Worm (Caenorhabditis elegans) whole organism, L1 larva: ENCODE results near the gene set-15.

Experiments used
- C04F5.9 ChIP-seq: sonication (generic microtip); optimal IDR thresholded peaks from 2 replicates; lab custom pipeline; 2016; ENCODE audit warnings: missing genetic modification characterization, missing compliant biosample characterization
- F16B12.6 ChIP-seq: fragments of 150-350 bp; optimal IDR thresholded peaks from 2 replicates; lab custom pipeline; 2014; ENCODE audit warnings: missing biosample characterization, missing genetic modification characterization
- blmp-1 ChIP-seq: fragments of 150-350 bp; optimal IDR thresholded peaks from 2 replicates; lab custom pipeline; 2014; ENCODE audit warnings: missing biosample characterization, missing genetic modification characterization
- ceh-8 ChIP-seq: fragments of 200-800 bp; sonication (Bioruptor generic); optimal IDR thresholded peaks from 2 replicates; lab custom pipeline; 2018; ENCODE audit warnings: mild to moderate bottlenecking, missing genetic modification characterization, moderate library complexity, missing compliant biosample characterization
- ceh-82 ChIP-seq, 3 experiments: fragments of 150-350 bp in 1 of 3; sonication (generic microtip) in 2 of 3; optimal IDR thresholded peaks; 2 replicates each; lab custom pipeline; 2014 to 2017; ENCODE audit warnings: missing biosample characterization in 3 of 3, missing genetic modification characterization in 3 of 3
- ceh-88 ChIP-seq: fragments of 200-800 bp; sonication (Bioruptor generic); IDR thresholded peaks from 2 replicates; pipeline ENCODE4 v1.3.6; 2022; ENCODE audit warnings: missing genetic modification characterization, missing compliant biosample characterization
- dpl-1 ChIP-seq, 3 experiments: fragments of 150-350 bp in 2 of 3; sonication (generic microtip) in 1 of 3; optimal IDR thresholded peaks; 2 replicates each; lab custom pipeline; 2014 to 2017; ENCODE audit warnings: missing biosample characterization in 3 of 3, missing genetic modification characterization in 3 of 3, missing genetic modification reagents in 3 of 3
- dsc-1 ChIP-seq: sonication (generic microtip); optimal IDR thresholded peaks from 2 replicates; lab custom pipeline; 2016; ENCODE audit warnings: mild to moderate bottlenecking, missing genetic modification characterization, missing compliant biosample characterization
- efl-1 ChIP-seq, 4 experiments: fragments of 150-350 bp; optimal IDR thresholded peaks in 3 of 4; peaks in 1 of 4; 1 replicate in 1 of 4; 2 replicates in 3 of 4; lab custom pipeline; 2014; ENCODE audit warnings: missing biosample characterization in 2 of 4, missing genetic modification characterization in 2 of 4, missing genetic modification reagents in 2 of 4
- egl-13 ChIP-seq: sonication (generic microtip); optimal IDR thresholded peaks from 2 replicates; lab custom pipeline; 2016; ENCODE audit warnings: missing genotype, missing genetic modification reagents, missing genetic modification characterization, missing compliant biosample characterization
- elt-2 ChIP-seq: sonication (generic microtip); optimal IDR thresholded peaks from 2 replicates; lab custom pipeline; 2016; ENCODE audit warnings: missing genetic modification characterization, mild to moderate bottlenecking, inconsistent platforms, missing compliant biosample characterization, missing genetic modification reagents
- fkh-10 ChIP-seq: sonication (generic microtip); optimal IDR thresholded peaks from 2 replicates; lab custom pipeline; 2017; ENCODE audit warnings: missing biosample characterization, missing genetic modification reagents, missing genetic modification characterization
- fkh-4 ChIP-seq: sonication (generic microtip); optimal IDR thresholded peaks from 2 replicates; lab custom pipeline; 2016; ENCODE audit warnings: missing compliant biosample characterization, missing genetic modification characterization, borderline replicate concordance
- fkh-8 ChIP-seq: sonication (generic microtip); optimal IDR thresholded peaks from 2 replicates; lab custom pipeline; 2016; ENCODE audit warnings: mild to moderate bottlenecking, missing genetic modification characterization, missing compliant biosample characterization
- isw-1 ChIP-seq: fragments of 200-800 bp; sonication (Bioruptor generic); IDR thresholded peaks from 2 replicates; pipeline ENCODE4 v1.3.6; 2022; ENCODE audit warnings: missing genetic modification characterization, missing compliant biosample characterization
- jun-1 ChIP-seq: fragments of 150-350 bp; optimal IDR thresholded peaks from 2 replicates; lab custom pipeline; 2014; ENCODE audit warnings: missing biosample characterization, missing genetic modification reagents, missing genetic modification characterization
- lin-14 ChIP-seq: fragments of 200-800 bp; sonication (Bioruptor generic); optimal IDR thresholded peaks from 2 replicates; lab custom pipeline; 2018; ENCODE audit warnings: mild to moderate bottlenecking, missing genetic modification characterization, moderate library complexity, missing compliant biosample characterization
- lin-35 ChIP-seq, 2 experiments: fragments of 150-350 bp; optimal IDR thresholded peaks; 2 replicates each; lab custom pipeline; 2014; ENCODE audit warnings: missing biosample characterization in 2 of 2, missing genetic modification characterization in 2 of 2, missing genetic modification reagents in 2 of 2
- lir-3 ChIP-seq: sonication (generic microtip); optimal IDR thresholded peaks from 2 replicates; lab custom pipeline; 2016; ENCODE audit warnings: mild to moderate bottlenecking, missing genetic modification characterization, moderate library complexity, missing compliant biosample characterization; ENCODE audit not compliant: poor library complexity
- lsy-2 ChIP-seq, 2 experiments: fragments of 150-350 bp; optimal IDR thresholded peaks; 2 replicates each; lab custom pipeline; 2014; ENCODE audit warnings: missing biosample characterization in 2 of 2, missing genetic modification characterization in 2 of 2
- mep-1 ChIP-seq: fragments of 150-350 bp; optimal IDR thresholded peaks from 2 replicates; lab custom pipeline; 2014; ENCODE audit warnings: missing biosample characterization, missing genetic modification characterization
- nhr-19 ChIP-seq: fragments of 200-800 bp; sonication (Bioruptor generic); conservative IDR thresholded peaks from 2 replicates; pipeline ENCODE4 v1.3.6; 2022; ENCODE audit warnings: missing genetic modification characterization, missing compliant biosample characterization
- nhr-77 ChIP-seq: fragments of 150-350 bp; optimal IDR thresholded peaks from 2 replicates; lab custom pipeline; 2014; ENCODE audit warnings: missing biosample characterization, missing genetic modification characterization
- nhr-90 ChIP-seq: sonication (generic microtip); optimal IDR thresholded peaks from 2 replicates; lab custom pipeline; 2016; ENCODE audit warnings: mild to moderate bottlenecking, missing genetic modification characterization, missing compliant biosample characterization; ENCODE audit not compliant: poor library complexity
- pax-3 ChIP-seq: fragments of 200-800 bp; sonication (Bioruptor generic); optimal IDR thresholded peaks from 2 replicates; lab custom pipeline; 2018; ENCODE audit warnings: mild to moderate bottlenecking, missing genetic modification characterization, moderate library complexity, missing compliant biosample characterization
- rnt-1 ChIP-seq: sonication (generic microtip); optimal IDR thresholded peaks from 2 replicates; lab custom pipeline; 2016; ENCODE audit warnings: mild to moderate bottlenecking, missing genetic modification characterization, moderate library complexity, missing compliant biosample characterization
- tbx-2 ChIP-seq: sonication (generic microtip); optimal IDR thresholded peaks from 2 replicates; lab custom pipeline; 2016; ENCODE audit warnings: missing genetic modification characterization, missing compliant biosample characterization
- unc-86 ChIP-seq: sonication (generic microtip); optimal IDR thresholded peaks from 2 replicates; lab custom pipeline; 2016; ENCODE audit warnings: missing genetic modification characterization, missing compliant biosample characterization
- xbp-1 ChIP-seq: sonication (generic microtip); optimal IDR thresholded peaks from 2 replicates; lab custom pipeline; 2016; ENCODE audit warnings: missing genetic modification characterization, missing compliant biosample characterization
- zip-4 ChIP-seq: fragments of 200-800 bp; sonication (Bioruptor generic); optimal IDR thresholded peaks from 2 replicates; lab custom pipeline; 2018; ENCODE audit warnings: mild to moderate bottlenecking, missing genetic modification characterization, moderate library complexity, missing compliant biosample characterization
- ztf-11 ChIP-seq, 2 experiments: sonication (generic microtip); optimal IDR thresholded peaks; 2 replicates each; lab custom pipeline; 2016 to 2017; ENCODE audit warnings: missing genetic modification characterization in 2 of 2, missing biosample characterization in 1 of 2, missing compliant biosample characterization in 1 of 2

The set-15 gene

ce11 chrIV:4727935-4728334, 52.1 kb downstream of the set-15 start (continued):
- TF ChIP-seq xbp-1, result peak; percentile 89
- TF ChIP-seq elt-2 (tag; lab: Kevin White, UChicago), result peak; percentile 51
- peak; percentile 63 for TF ChIP-seq mep-1 (tag; lab: Kevin White, UChicago)
- TF ChIP-seq F16B12.6, result peak; percentile 74
- peak; percentile 3 for TF ChIP-seq blmp-1
- TF ChIP-seq ceh-88, result peak; percentile 100
- peak; percentile 99 for TF ChIP-seq isw-1 (GFP tag; lab: Robert Waterston, UW)
- TF ChIP-seq C04F5.9 (tag; lab: Kevin White, UChicago), result peak; percentile 86
- TF ChIP-seq ztf-11 (tag; optimal IDR thresholded peaks at IDR 0.05; lab: Kevin White, UChicago), result peak in 1 of 2 experiments; percentile 75
- TF ChIP-seq egl-13 (tag; lab: Kevin White, UChicago), result peak; percentile 84
- TF ChIP-seq ceh-82 (tag; optimal IDR thresholded peaks at IDR 0.05; lab: Kevin White, UChicago), result peak; percentile 36 to 44 (median 40)
- TF ChIP-seq dpl-1 (GFP tag; optimal IDR thresholded peaks at IDR 0.05; lab: Kevin White, UChicago), result peak; percentile 58 to 73 (median 73)
- peak; percentile 56 for TF ChIP-seq zip-4 (GFP tag; lab: Kevin White, UChicago)
- TF ChIP-seq tbx-2 (tag; lab: Kevin White, UChicago), result peak; percentile 92
- peak; percentile 76 to 80 for TF ChIP-seq efl-1 (optimal IDR thresholded peaks at IDR 0.05; lab: Kevin White, UChicago)
- TF ChIP-seq efl-1 (GFP tag; optimal IDR thresholded peaks at IDR 0.05 in 1 of 2; lab: Kevin White, UChicago), result peak; percentile 64 to 97
- TF ChIP-seq nhr-19, result peak; percentile 100
- TF ChIP-seq lin-14, result peak; percentile 91
- TF ChIP-seq fkh-10 (GFP tag; lab: Kevin White, UChicago), result peak; percentile 4
- TF ChIP-seq nhr-90, result peak; percentile 94
- peak; percentile 91 for TF ChIP-seq fkh-8
- peak; percentile 82 for TF ChIP-seq ceh-8
- TF ChIP-seq dsc-1 (tag; lab: Kevin White, UChicago), result peak; percentile 93
- TF ChIP-seq jun-1 (tag; lab: Kevin White, UChicago), result peak; percentile 64
- TF ChIP-seq lir-3 (tag; lab: Kevin White, UChicago), result peak; percentile 84
- TF ChIP-seq pax-3 (tag; lab: Kevin White, UChicago), result peak; percentile 89
- TF ChIP-seq lin-35 (GFP tag; optimal IDR thresholded peaks at IDR 0.05; lab: Kevin White, UChicago), result peak; percentile 9 to 67
- peak; percentile 68 for TF ChIP-seq nhr-77 (tag; lab: Kevin White, UChicago)
- TF ChIP-seq unc-86, result peak; percentile 89
- peak; percentile 90 for TF ChIP-seq rnt-1 (tag; lab: Kevin White, UChicago)
- peak; percentile 82 for TF ChIP-seq fkh-4 (tag; lab: Kevin White, UChicago)
- TF ChIP-seq lsy-2 (tag; optimal IDR thresholded peaks at IDR 0.05; lab: Kevin White, UChicago), result peak; percentile 97 to 98
